Worm (Caenorhabditis elegans) whole organism, dauer: ENCODE results near the gene Y105C5A.15.
"Not testable (repeated sequence)": the region's sequence is repeated elsewhere in the genome, so short reads cannot be mapped to it uniquely, and the experiment has no call there.

Source experiments
- unc-62 ChIP-seq: sonication (generic microtip); optimal IDR thresholded peaks from 2 replicates; lab custom pipeline; 2017; ENCODE audit warnings: missing biosample characterization, missing genetic modification reagents, missing genetic modification characterization

Gene Y105C5A.15

DNA sequence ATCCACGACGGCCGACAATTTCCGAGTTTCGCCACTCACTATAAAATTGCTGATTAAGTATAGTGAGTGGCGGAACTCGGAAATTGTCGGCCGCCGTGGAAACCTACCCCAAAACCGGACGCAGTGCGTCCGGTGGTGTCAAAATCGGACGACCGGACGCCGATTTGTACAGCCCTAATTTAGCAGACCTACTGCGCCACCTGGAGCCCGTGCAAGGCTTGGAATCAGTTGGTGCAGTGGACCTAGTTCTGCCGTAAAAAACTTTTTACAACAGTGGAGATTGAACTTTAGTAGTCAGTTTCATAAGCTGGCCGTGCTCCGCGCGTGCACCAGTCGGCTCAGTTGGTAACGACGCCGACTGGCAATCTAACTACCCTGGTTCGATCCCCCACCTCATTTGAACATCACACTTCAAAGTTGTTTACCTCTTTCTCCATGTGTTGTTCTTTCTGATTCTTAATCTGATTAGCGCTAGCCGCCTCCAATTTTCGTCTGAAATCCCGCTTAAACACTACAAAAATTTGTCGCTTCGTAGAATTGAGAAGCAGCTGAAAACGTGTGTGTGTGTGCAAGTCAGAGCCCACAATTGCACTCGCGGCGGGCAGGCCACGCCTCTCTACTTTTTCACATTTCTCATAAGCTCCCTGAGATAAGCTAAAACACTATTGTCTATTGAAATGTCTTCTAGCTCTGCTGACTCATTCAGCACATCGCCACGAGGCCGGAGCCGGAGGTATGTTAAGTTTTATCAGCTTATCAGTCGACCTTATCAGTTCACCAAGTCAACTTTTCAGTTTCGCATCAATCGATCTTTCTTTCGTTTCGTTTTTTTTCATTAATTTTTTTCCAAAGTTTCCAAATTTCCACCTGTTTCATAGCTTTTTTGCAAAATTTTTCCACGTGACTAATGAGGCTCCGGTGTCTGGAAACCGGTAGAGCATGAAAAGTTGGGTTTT lies at the start of gene Y105C5A.15:
Gene Y105C5A.15, plus strand, starts transcription at position 678 of the 956 bp plus-strand sequence.
- no peak for TF ChIP-seq unc-62 (GFP tag; lab: Kevin White, UChicago)

DNA sequence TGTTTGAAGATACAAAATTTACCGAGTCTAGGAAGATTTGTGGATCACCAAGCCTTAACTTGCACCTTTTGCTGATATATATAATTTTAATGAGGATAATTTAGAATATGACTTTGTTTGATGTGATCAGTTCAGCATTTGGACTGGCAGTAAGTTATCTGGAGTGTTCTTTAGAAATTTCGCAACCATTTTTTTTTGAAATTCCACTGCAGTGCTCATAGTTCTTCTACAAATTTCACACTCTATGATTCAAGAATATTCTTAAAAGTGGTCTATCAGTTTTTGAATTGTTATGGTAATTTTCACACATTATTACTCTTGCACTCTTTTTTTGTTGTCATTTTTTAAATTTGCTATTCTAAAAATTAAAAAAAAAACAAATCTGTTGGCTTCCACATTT lies 49.8 kb upstream of the Y105C5A.15 start:
- no peak for TF ChIP-seq unc-62 (GFP tag; lab: Kevin White, UChicago)

DNA sequence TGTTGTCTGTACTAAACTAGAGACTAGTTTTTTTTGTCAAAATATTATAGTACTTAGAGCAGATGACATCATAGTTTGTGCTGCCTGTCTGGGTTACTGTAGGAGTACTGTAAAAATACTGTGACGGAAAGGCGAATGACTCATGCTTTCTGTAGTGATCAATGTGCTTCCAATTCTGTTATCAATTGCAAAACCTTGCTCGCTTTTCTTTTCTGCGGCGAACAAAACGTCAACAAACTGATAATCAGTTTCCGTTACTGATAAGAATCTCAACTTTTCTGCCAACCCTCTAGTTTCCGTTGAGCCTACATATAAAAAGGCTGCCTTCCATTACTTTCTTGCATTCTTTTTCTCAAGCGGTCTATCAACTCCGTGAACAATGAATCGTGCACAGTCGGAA lies 48.1 kb upstream of the Y105C5A.15 start, which contains the start of gene Y105C5A.13:
Gene Y105C5A.13, plus strand, starts transcription at position 380 of the 400 bp plus-strand sequence.
- TF ChIP-seq unc-62 (GFP tag; lab: Kevin White, UChicago), result no peak

DNA sequence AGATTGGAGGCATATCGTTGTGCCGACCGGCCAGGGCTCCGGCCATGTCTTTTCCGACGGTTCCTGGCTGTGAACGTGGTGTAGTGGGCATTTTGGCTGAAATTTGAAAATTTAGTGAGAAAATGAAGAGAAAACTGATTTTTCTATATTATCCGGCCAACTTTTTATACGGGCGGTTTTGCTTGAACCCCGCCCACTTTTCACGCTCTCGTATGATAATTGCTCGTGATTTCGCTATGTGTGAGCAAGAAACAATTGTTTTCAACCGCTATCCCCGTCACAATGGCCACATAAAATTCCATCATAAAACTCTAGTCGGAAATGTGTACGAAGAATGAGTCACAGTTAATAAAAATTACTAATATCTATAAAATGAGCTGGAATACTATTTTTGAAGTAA lies 47.3 kb upstream of the Y105C5A.15 start, which contains the start of gene Y105C5A.12:
Gene Y105C5A.12, minus strand, starts transcription at position 101 of the 400 bp plus-strand sequence.
- not testable (repeated sequence) for TF ChIP-seq unc-62 (GFP tag; lab: Kevin White, UChicago)

DNA sequence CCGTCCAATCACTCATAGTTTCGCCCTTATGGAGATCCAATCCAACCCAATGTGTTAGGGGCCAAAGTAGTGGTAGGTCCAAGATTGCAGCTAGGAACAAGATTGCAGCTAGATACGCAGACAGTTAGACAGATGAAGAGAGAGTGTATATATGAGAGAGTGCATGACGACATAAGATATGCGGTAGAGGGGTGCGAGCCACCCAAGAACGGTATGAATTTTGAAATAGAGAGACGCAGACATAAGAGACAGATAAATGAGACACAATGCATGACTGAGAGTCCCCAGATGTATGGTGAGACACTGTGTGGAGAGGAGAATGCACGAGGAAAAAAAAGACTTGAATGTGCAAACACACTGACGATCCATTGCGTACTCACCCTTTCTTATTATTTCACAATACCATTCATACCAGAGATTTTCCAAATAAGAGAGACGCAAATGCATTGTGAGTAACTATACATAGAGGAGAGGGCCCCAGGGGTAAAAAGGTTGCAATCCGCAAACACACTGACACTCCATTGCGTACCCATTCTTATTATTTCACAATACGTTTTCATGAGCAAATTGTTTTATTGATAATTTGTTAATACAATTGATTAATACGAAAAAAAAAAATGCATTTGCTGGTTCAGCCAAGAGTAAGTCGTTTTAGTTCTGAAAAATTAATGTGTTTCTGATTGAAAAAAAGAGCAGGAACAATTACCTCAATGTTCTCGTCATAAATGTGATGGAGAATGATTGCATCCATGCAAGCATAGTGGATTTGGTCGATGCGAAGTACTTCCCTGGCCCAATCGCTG lies 42.4 kb upstream of the Y105C5A.15 start, which contains the start of the genes Y105C5A.1268 and Y105C5A.1272:
Gene Y105C5A.1268, minus strand, starts transcription at position 51 of the 803 bp plus-strand sequence.
Gene Y105C5A.1272, plus strand, starts transcription at position 575 of the 803 bp plus-strand sequence.
- not testable (repeated sequence) for TF ChIP-seq unc-62 (GFP tag; lab: Kevin White, UChicago)

- no peak for TF ChIP-seq unc-62 (GFP tag; lab: Kevin White, UChicago)
Measured at ce11 chrIV:15648245-15648644, 40.8 kb upstream of the Y105C5A.15 start.

ce11 chrIV:15658444-15658843 lies 30.6 kb upstream of the Y105C5A.15 start:
- no peak for TF ChIP-seq unc-62 (GFP tag; lab: Kevin White, UChicago)

DNA sequence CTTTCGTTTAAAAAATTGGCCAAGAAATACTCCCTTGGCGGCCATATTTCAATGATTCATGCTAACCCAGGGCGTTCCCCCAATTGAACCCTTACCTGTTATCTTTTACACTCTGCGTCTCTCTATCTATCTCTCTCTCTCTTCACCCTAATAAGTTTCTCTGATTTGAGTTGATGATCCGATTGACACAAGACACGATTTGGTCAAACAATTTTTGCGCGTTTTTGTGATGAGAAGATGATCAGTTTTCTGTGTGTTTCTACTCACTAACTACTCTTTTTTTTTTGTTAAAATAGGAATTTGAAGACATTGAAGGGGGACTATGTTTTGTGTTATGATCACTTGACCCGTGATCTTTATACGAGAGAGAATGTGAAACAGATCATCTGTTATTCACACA lies 16.0 kb upstream of the Y105C5A.15 start:
- no peak for TF ChIP-seq unc-62 (GFP tag; lab: Kevin White, UChicago)

DNA sequence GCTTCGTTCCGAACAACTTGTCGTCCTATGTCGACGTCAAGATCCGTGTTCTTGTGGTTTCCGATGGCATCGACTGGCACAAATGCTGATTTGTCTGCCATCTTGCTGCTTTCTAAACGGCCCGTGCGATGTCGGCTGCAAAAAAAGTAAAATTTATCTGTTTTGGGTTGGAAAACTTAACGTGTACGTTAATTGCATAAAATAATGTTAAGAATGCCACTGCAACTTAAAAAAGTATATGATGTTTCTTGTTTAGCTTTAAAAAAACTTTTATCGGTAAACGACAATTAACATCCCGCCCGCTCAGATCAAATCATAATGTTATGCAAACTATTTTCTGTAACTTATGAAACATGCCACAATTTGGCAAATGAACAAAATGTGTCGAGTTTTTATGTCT lies 7.6 kb upstream of the Y105C5A.15 start, which contains the start of gene Y105C5A.26:
Gene Y105C5A.26, minus strand, starts transcription at position 101 of the 400 bp plus-strand sequence.
- not testable (repeated sequence) for TF ChIP-seq unc-62 (GFP tag; lab: Kevin White, UChicago)

DNA sequence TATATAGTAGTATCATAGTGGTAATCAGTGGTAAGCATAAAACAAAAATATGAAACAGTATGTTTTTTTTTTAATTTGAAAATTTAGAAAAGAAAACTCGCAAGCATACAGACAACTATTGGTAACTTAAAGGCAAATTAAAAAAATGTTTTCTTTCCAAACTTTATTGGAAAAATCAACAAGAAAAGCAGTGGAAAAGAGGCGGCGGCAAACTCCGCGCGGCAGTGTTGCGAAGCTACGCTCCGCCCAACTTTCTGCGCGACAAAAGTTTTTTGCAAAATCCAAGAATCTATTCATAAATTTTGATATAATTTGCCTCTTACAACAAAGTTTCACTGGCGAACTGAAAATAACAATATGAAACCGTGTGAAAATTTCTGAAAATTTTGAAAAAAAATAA lies 4.5 kb upstream of the Y105C5A.15 start:
- no peak for TF ChIP-seq unc-62 (GFP tag; lab: Kevin White, UChicago)

- TF ChIP-seq unc-62 (GFP tag; lab: Kevin White, UChicago), result no peak
Measured at ce11 chrIV:15686233-15686632, 2.8 kb upstream of the Y105C5A.15 start.

- no peak for TF ChIP-seq unc-62 (GFP tag; lab: Kevin White, UChicago)
Measured at ce11 chrIV:15687825-15688224, 1.2 kb upstream of the Y105C5A.15 start.

ce11 chrIV:15691829-15692228 lies 2.8 kb downstream of the Y105C5A.15 start:
- no peak for TF ChIP-seq unc-62 (GFP tag; lab: Kevin White, UChicago)

DNA sequence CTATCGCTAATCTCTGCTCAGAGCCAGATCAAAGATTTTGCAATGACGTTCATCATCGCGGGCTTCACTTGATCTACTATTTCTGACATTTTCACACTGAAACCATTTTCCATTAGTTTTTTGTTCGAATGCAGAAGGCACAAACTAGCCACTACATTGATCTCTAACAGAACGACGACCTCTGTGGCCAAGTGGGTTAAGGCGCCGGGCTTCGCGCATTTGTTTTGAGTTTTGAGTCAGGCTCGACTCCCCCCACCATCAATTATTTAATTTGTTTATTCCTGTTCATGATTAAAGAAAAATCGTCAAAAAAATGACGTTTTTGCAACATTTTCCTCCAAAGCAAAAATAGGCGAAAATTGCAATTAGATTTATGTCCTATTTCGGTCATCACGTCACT lies 4.3 kb downstream of the Y105C5A.15 start:
- no peak for TF ChIP-seq unc-62 (GFP tag; lab: Kevin White, UChicago)

- TF ChIP-seq unc-62 (GFP tag; lab: Kevin White, UChicago), result no peak
Measured at ce11 chrIV:15695274-15695673, 6.3 kb downstream of the Y105C5A.15 start.
